Fruit fly (Drosophila melanogaster) whole organism, pupa: ENCODE data around the gene CG14210.

Source experiments
- CG13204 ChIP-seq: fragments of 200-800 bp; sonication (Bioruptor generic); optimal IDR thresholded peaks from 2 replicates; lab custom pipeline; 2018; ENCODE audit warnings: missing biosample characterization, mild to moderate bottlenecking, missing genetic modification characterization, moderate library complexity
- CG14655 ChIP-seq: fragments of 200-800 bp; sonication (Bioruptor generic); optimal IDR thresholded peaks from 3 replicates; lab custom pipeline; 2017; ENCODE audit warnings: mild to moderate bottlenecking, missing biosample characterization, missing genetic modification reagents, missing genetic modification characterization
- CG15710 ChIP-seq: fragments of 200-800 bp; sonication (Bioruptor generic); optimal IDR thresholded peaks from 2 replicates; lab custom pipeline; 2018; ENCODE audit warnings: missing biosample characterization, mild to moderate bottlenecking, missing genetic modification characterization, moderate library complexity
- CG32121 ChIP-seq: fragments of 200-800 bp; sonication (Bioruptor generic); IDR thresholded peaks from 2 replicates; pipeline ENCODE4 v1.3.6; 2022; ENCODE audit warnings: missing biosample characterization, missing genetic modification characterization
- CG8159 ChIP-seq: fragments of 200-800 bp; sonication (Bioruptor generic); optimal IDR thresholded peaks from 3 replicates; lab custom pipeline; 2018; ENCODE audit warnings: missing biosample characterization, mild to moderate bottlenecking, missing genetic modification characterization, moderate library complexity
- CG8301 ChIP-seq: fragments of 200-800 bp; sonication (Bioruptor generic); optimal IDR thresholded peaks from 2 replicates; lab custom pipeline; 2018; ENCODE audit warnings: missing biosample characterization, mild to moderate bottlenecking, missing genetic modification characterization
- CG9948 ChIP-seq: fragments of 200-800 bp; sonication (Bioruptor generic); optimal IDR thresholded peaks from 2 replicates; lab custom pipeline; 2018; ENCODE audit warnings: missing biosample characterization, mild to moderate bottlenecking, missing genetic modification characterization, moderate library complexity
- Ets98B ChIP-seq: fragments of 200-800 bp; sonication (Bioruptor generic); IDR thresholded peaks from 2 replicates; pipeline ENCODE4 v1.3.6; 2022; ENCODE audit warnings: missing biosample characterization, missing genetic modification characterization
- Snoo ChIP-seq: fragments of 200-800 bp; sonication (Bioruptor generic); optimal IDR thresholded peaks from 3 replicates; lab custom pipeline; 2017; ENCODE audit warnings: missing biosample characterization, mild to moderate bottlenecking, missing genetic modification characterization, inconsistent platforms
- fd96Ca ChIP-seq: fragments of 200-800 bp; sonication (Bioruptor generic); IDR thresholded peaks from 3 replicates; pipeline ENCODE4 v1.3.6; 2022; ENCODE audit warnings: missing biosample characterization, missing genetic modification characterization
- gl ChIP-seq: fragments of 200-800 bp; sonication (Bioruptor generic); optimal IDR thresholded peaks from 2 replicates; lab custom pipeline; 2018; ENCODE audit warnings: missing biosample characterization, mild to moderate bottlenecking, missing genetic modification characterization
- rn ChIP-seq: fragments of 200-800 bp; sonication (Bioruptor generic); IDR thresholded peaks from 2 replicates; pipeline ENCODE4 v1.3.6; 2022; ENCODE audit warnings: missing biosample characterization, missing genetic modification characterization

- TF ChIP-seq CG13204 (GFP tag; lab: Kevin White, UChicago) (no peak), CG9948 (tag; lab: Kevin White, UChicago) (no peak), CG8301 (tag; lab: Kevin White, UChicago) (no peak), CG8159 (tag; lab: Kevin White, UChicago) (no peak), CG32121 (GFP tag; lab: Robert Waterston, UW) (no peak), CG14655 (GFP tag; lab: Kevin White, UChicago) (no peak), Ets98B (no peak), rn (GFP tag; lab: Robert Waterston, UW) (no peak), Snoo (tag; lab: Kevin White, UChicago) (no peak), gl (tag; lab: Kevin White, UChicago) (no peak), CG15710 (tag; lab: Kevin White, UChicago) (no peak), fd96Ca (no peak)
Observed at dm6 chrX:19581881-19582280, 34.1 kb upstream of the CG14210 start, which contains the start of gene CG14218.
